Worm (Caenorhabditis elegans) whole organism, young adult: ENCODE measurements around the gene nuo-1.

Source experiments
- F10E7.11 ChIP-seq: sonication (generic microtip); optimal IDR thresholded peaks from 2 replicates; lab custom pipeline; 2017; ENCODE audit warnings: mild to moderate bottlenecking, missing genetic modification characterization, moderate library complexity, missing compliant biosample characterization
- Y56A3A.18 ChIP-seq: fragments of 200-800 bp; sonication (Bioruptor generic); IDR thresholded peaks from 2 replicates; pipeline ENCODE4 v1.3.6; 2022; ENCODE audit warnings: missing genetic modification reagents, missing genetic modification characterization, missing compliant biosample characterization
- ama-1 ChIP-seq, 3 experiments: fragments of 150-350 bp in 1 of 3; sonication (generic microtip) in 2 of 3; optimal IDR thresholded peaks; 2 replicates each; lab custom pipeline; 2014 to 2018; ENCODE audit warnings: missing biosample characterization in 2 of 3, missing genetic modification characterization in 2 of 3, missing genetic modification reagents in 2 of 3
- ekl-4 ChIP-seq: fragments of 200-800 bp; sonication (Bioruptor generic); IDR thresholded peaks from 2 replicates; pipeline ENCODE4 v1.3.6; 2022; ENCODE audit warnings: missing genetic modification reagents, missing genetic modification characterization, missing compliant biosample characterization
- lag-1 ChIP-seq: fragments of 200-800 bp; sonication (Bioruptor generic); IDR thresholded peaks from 2 replicates; pipeline ENCODE4 v1.3.6; 2022; ENCODE audit warnings: missing genetic modification reagents, missing genetic modification characterization, missing compliant biosample characterization
- zim-3 ChIP-seq: sonication (generic microtip); optimal IDR thresholded peaks from 2 replicates; lab custom pipeline; 2017; ENCODE audit warnings: mild to moderate bottlenecking, missing genetic modification characterization, moderate library complexity, missing compliant biosample characterization
- ztf-3 ChIP-seq: fragments of 200-800 bp; sonication (Bioruptor generic); optimal IDR thresholded peaks from 2 replicates; lab custom pipeline; 2018; ENCODE audit warnings: mild to moderate bottlenecking, missing genetic modification characterization, missing compliant biosample characterization

DNA sequence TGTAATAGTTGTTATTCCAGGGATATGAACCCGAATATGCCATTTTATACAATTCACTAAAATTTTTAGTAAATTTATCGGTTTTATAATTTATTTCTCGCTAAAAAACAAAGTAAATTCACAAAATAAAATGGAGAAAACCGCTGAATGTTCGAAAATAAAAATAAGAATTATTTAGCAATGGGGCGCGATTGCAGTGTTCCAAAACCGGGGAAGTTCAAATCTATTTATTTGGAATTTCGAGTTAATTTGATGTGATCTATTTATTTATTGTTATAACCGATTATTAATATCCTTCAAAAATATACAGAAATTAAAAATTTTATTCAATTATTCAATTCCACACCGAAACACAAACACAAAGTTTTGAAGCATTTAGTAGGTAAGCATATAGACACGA, 34.9 kb downstream of the nuo-1 start, which contains the start of gene F40F8.11:
- no peak for TF ChIP-seq zim-3 (tag; lab: Kevin White, UChicago)
- no peak for TF ChIP-seq lag-1
- TF ChIP-seq F10E7.11: no peak
- no peak for TF ChIP-seq ama-1 (optimal IDR thresholded peaks at IDR 0.05; lab: Kevin White, UChicago)
- no peak for TF ChIP-seq ama-1 (GFP tag; optimal IDR thresholded peaks at IDR 0.05; lab: Kevin White, UChicago)
- no peak for TF ChIP-seq ekl-4 (GFP tag; lab: Robert Waterston, UW)
- no peak for TF ChIP-seq ztf-3 (GFP tag; lab: Kevin White, UChicago)
- TF ChIP-seq Y56A3A.18 (GFP tag; lab: Robert Waterston, UW): no peak
